Fruit fly (Drosophila melanogaster) whole organism, embryonic: ENCODE results near the gene CG32248.

Experiments used
- CG12769 ChIP-seq: fragments of 200-800 bp; sonication (Bioruptor generic); optimal IDR thresholded peaks from 2 replicates; lab custom pipeline; 2019; ENCODE audit warnings: missing biosample characterization, mild to moderate bottlenecking, missing genetic modification characterization, moderate library complexity
- CG1603 ChIP-seq: fragments of 200-800 bp; sonication (Bioruptor generic); optimal IDR thresholded peaks from 2 replicates; lab custom pipeline; 2019; ENCODE audit warnings: missing biosample characterization, mild to moderate bottlenecking, missing genetic modification characterization, moderate library complexity
- CG4360 ChIP-seq: fragments of 200-800 bp; sonication (Bioruptor generic); IDR thresholded peaks from 2 replicates; pipeline ENCODE4 v1.3.6; 2022; ENCODE audit warnings: missing biosample characterization, missing genetic modification characterization
- CG4854 ChIP-seq: fragments of 200-800 bp; sonication (Bioruptor generic); optimal IDR thresholded peaks from 2 replicates; lab custom pipeline; 2016; ENCODE audit warnings: missing biosample characterization, missing genetic modification characterization, inconsistent platforms
- CG6813 ChIP-seq: fragments of 200-800 bp; sonication (Bioruptor generic); optimal IDR thresholded peaks from 2 replicates; lab custom pipeline; 2017; ENCODE audit warnings: missing biosample characterization, missing genetic modification characterization, mild to moderate bottlenecking, moderate library complexity, missing genetic modification reagents
- CG6854 ChIP-seq: fragments of 200-800 bp; sonication (Bioruptor generic); optimal IDR thresholded peaks from 3 replicates; lab custom pipeline; 2017; ENCODE audit warnings: missing biosample characterization, mild to moderate bottlenecking, missing genetic modification characterization
- CoRest ChIP-seq: fragments of 200-800 bp; sonication (Bioruptor generic); optimal IDR thresholded peaks from 3 replicates; lab custom pipeline; 2018; ENCODE audit warnings: missing biosample characterization, mild to moderate bottlenecking, missing genetic modification characterization, moderate library complexity
- Vsx1 ChIP-seq: fragments of 200-800 bp; sonication (Bioruptor generic); optimal IDR thresholded peaks from 2 replicates; lab custom pipeline; 2017; ENCODE audit warnings: missing biosample characterization, mild to moderate bottlenecking, missing genetic modification characterization, missing genetic modification reagents
- insv ChIP-seq, 2 experiments: fragments of 200-800 bp; sonication (Bioruptor generic); optimal IDR thresholded peaks; 3 replicates each; lab custom pipeline; 2016 to 2018; ENCODE audit warnings: missing biosample characterization in 2 of 2, missing genetic modification characterization in 2 of 2
- mld ChIP-seq: fragments of 200-800 bp; sonication (Bioruptor generic); IDR thresholded peaks from 3 replicates; pipeline ENCODE4 v1.3.6; 2022; ENCODE audit warnings: missing biosample characterization, missing genetic modification characterization; ENCODE audit not compliant: partially characterized antibody
- slp2 ChIP-seq: fragments of 200-800 bp; sonication (Bioruptor generic); optimal IDR thresholded peaks from 2 replicates; lab custom pipeline; 2016; ENCODE audit warnings: missing biosample characterization, missing genetic modification characterization
- so ChIP-seq: fragments of 200-800 bp; sonication (Bioruptor generic); IDR thresholded peaks from 3 replicates; pipeline ENCODE4 v1.3.6; 2022; ENCODE audit warnings: missing biosample characterization, missing genetic modification characterization

DNA sequence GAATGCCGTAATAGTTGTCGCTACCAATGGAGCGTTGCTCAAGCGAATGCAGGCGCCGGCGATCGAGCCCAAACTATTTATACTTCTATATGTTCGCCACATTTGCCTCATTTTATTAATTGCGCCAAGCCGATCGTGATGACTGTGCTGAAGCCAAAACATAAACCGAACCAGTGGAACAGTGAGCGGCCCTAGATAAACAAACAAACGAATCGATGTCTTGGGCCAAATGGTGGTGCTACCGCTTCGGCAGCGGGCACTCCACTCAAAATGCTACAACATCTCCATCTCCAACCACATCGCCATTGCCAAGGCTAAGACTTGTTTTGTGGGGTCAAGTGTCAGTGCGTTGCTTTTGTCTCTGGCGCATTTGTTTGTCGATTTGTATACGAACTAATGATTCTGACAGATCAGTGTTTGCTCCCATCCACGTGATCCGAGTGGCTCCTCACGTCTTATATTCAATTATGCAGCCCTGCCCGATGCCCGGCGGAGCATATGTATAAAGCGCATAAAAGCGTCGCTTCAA lies 7.7 kb upstream of the CG32248 start, which contains the start of gene CG15024:
- TF ChIP-seq CoRest (tag; lab: Kevin White, UChicago): no peak
- TF ChIP-seq CG4854 (GFP tag; lab: Kevin White, UChicago): no peak
- no peak for TF ChIP-seq CG4360 (GFP tag; lab: Robert Waterston, UW)
- no peak for TF ChIP-seq CG6813
- no peak for TF ChIP-seq Vsx1 (GFP tag; lab: Kevin White, UChicago)
- no peak for TF ChIP-seq mld
- TF ChIP-seq CG1603 (tag; lab: Kevin White, UChicago): no peak
- TF ChIP-seq so: no peak
- peak; percentile 1 for TF ChIP-seq CG12769 (tag; lab: Kevin White, UChicago)
- no peak for TF ChIP-seq CG6854 (GFP tag; lab: Kevin White, UChicago)
- no peak for TF ChIP-seq slp2 (GFP tag; lab: Kevin White, UChicago)
- TF ChIP-seq insv (GFP tag; optimal IDR thresholded peaks at IDR 0.05; lab: Kevin White, UChicago): no peak
